Worm (Caenorhabditis elegans): ENCODE results near the gene F40G9.15.

ce11 chrIII:149132-149531 is 33.0 kb upstream of the F40G9.15 start:
- no peak for TF ChIP-seq mcd-1 (GFP tag; IDR thresholded peaks at IDR 0.05)
- TF ChIP-seq ets-4 (GFP tag; optimal IDR thresholded peaks at IDR 0.05) = no peak
- no peak for TF ChIP-seq snpc-4 (GFP tag; optimal IDR thresholded peaks at IDR 0.05)
- no peak for TF ChIP-seq snpc-4 (tag; optimal IDR thresholded peaks at IDR 0.05)
- TF ChIP-seq F57C9.4 (tag; optimal IDR thresholded peaks at IDR 0.05) = no peak
- TF ChIP-seq unc-62 (GFP tag; optimal IDR thresholded peaks at IDR 0.05) = no peak
- TF ChIP-seq atf-7 (tag; optimal IDR thresholded peaks at IDR 0.05) = no peak
- TF ChIP-seq B0019.2 (GFP tag; conservative IDR thresholded peaks at IDR 0.05) = no peak

All from whole organism, young adult.